Worm (Caenorhabditis elegans): Measurements from ENCODE around the gene T01H10.11.

T01H10.11 gene

ce11 chrX:12092621-12093020, 30.6 kb upstream of the T01H10.11 start:
- TF ChIP-seq drap-1 (GFP tag; optimal IDR thresholded peaks at IDR 0.05) (no peak), snpc-4 (tag; optimal IDR thresholded peaks at IDR 0.05) (no peak), lin-32 (GFP tag; optimal IDR thresholded peaks at IDR 0.05) (peak; percentile 41), unc-62 (GFP tag; optimal IDR thresholded peaks at IDR 0.05) (no peak), elt-1 (tag; optimal IDR thresholded peaks at IDR 0.05; ENCODE audit: borderline replicate concordance, insufficient read depth) (no peak), mep-1 (tag; optimal IDR thresholded peaks at IDR 0.05) (no peak), ces-1 (GFP tag; optimal IDR thresholded peaks at IDR 0.05) (no peak), lin-13 (tag; optimal IDR thresholded peaks at IDR 0.05) (no peak), mls-2 (tag; optimal IDR thresholded peaks at IDR 0.05) (no peak), sptf-1 (tag; optimal IDR thresholded peaks at IDR 0.05) (no peak), ceh-39 (tag; optimal IDR thresholded peaks at IDR 0.05) (no peak), zip-8 (tag; optimal IDR thresholded peaks at IDR 0.05) (no peak), cnd-1 (tag; optimal IDR thresholded peaks at IDR 0.05) (no peak), elt-3 (tag; optimal IDR thresholded peaks at IDR 0.05) (no peak), nhr-12 (tag; optimal IDR thresholded peaks at IDR 0.05) (no peak), ceh-83 (GFP tag; optimal IDR thresholded peaks at IDR 0.05) (no peak), mab-5 (tag; optimal IDR thresholded peaks at IDR 0.05) (no peak), nhr-28 (tag; optimal IDR thresholded peaks at IDR 0.05) (no peak), hlh-1 (tag; optimal IDR thresholded peaks at IDR 0.05) (peak; percentile 61), nhr-2 (tag; optimal IDR thresholded peaks at IDR 0.05) (peak; percentile 87), ztf-11 (tag; optimal IDR thresholded peaks at IDR 0.05) (no peak), unc-120 (tag; optimal IDR thresholded peaks at IDR 0.05; ENCODE audit: poor library complexity, severe bottlenecking) (no peak)

- TF ChIP-seq nhr-76 (tag; optimal IDR thresholded peaks at IDR 0.05): no peak
- no peak for TF ChIP-seq flh-1 (GFP tag; optimal IDR thresholded peaks at IDR 0.05)
- TF ChIP-seq sem-2 (GFP tag; optimal IDR thresholded peaks at IDR 0.05): no peak
- TF ChIP-seq ceh-83 (GFP tag; optimal IDR thresholded peaks at IDR 0.05): no peak
- TF ChIP-seq mep-1 (tag; optimal IDR thresholded peaks at IDR 0.05): no peak
- no peak for TF ChIP-seq bed-3 (GFP tag; optimal IDR thresholded peaks at IDR 0.05)
- TF ChIP-seq lin-13 (tag; optimal IDR thresholded peaks at IDR 0.05): no peak
- TF ChIP-seq tbx-8 (GFP tag; optimal IDR thresholded peaks at IDR 0.05): no peak
- TF ChIP-seq nhr-237 (tag; optimal IDR thresholded peaks at IDR 0.05): no peak
- no peak for TF ChIP-seq drap-1 (GFP tag; optimal IDR thresholded peaks at IDR 0.05)
- TF ChIP-seq unc-62 (GFP tag; optimal IDR thresholded peaks at IDR 0.05): no peak
- TF ChIP-seq ham-2 (GFP tag; optimal IDR thresholded peaks at IDR 0.05): no peak
- no peak for TF ChIP-seq sptf-1 (tag; optimal IDR thresholded peaks at IDR 0.05)
Observed at ce11 chrX:12093043-12093442, 30.2 kb upstream of the T01H10.11 start, which contains the start of gene W03G11.4. Gene W03G11.4, minus strand, starts transcription at chrX:12093143.

DNA sequence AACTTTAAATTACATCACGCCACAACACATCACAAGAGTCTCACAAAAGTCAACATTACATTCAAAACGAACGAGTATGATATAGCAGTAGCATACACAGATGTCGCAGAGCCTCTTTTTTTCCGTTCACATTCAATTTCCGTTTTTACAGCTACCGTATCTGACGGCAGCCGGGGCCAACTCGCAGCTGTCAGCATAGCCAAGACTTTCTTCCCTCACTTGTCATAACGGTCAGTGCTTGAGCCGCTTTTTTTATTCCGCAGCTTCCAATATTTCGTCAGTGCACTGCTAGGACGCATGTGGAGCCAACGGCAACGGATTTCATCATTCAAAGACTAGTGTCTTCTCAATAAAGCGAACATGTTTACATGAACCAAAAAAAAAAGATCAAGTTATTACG, 29.3 kb upstream of the T01H10.11 start:
- TF ChIP-seq ceh-83 (GFP tag; optimal IDR thresholded peaks at IDR 0.05) (no peak), elt-3 (tag; optimal IDR thresholded peaks at IDR 0.05) (no peak), sem-2 (GFP tag; optimal IDR thresholded peaks at IDR 0.05) (no peak), hlh-1 (tag; optimal IDR thresholded peaks at IDR 0.05) (no peak), pha-4 (tag; optimal IDR thresholded peaks at IDR 0.05) (no peak), nhr-76 (tag; optimal IDR thresholded peaks at IDR 0.05) (no peak), zip-8 (tag; optimal IDR thresholded peaks at IDR 0.05) (no peak), snpc-4 (tag; optimal IDR thresholded peaks at IDR 0.05) (no peak), lin-13 (tag; optimal IDR thresholded peaks at IDR 0.05) (no peak), nhr-28 (tag; optimal IDR thresholded peaks at IDR 0.05) (no peak), bed-3 (GFP tag; optimal IDR thresholded peaks at IDR 0.05) (no peak), ceh-43 (GFP tag; optimal IDR thresholded peaks at IDR 0.05) (no peak), flh-1 (GFP tag; optimal IDR thresholded peaks at IDR 0.05) (no peak), cnd-1 (tag; optimal IDR thresholded peaks at IDR 0.05) (no peak), lin-32 (GFP tag; optimal IDR thresholded peaks at IDR 0.05) (no peak), M03D4.4 (tag; optimal IDR thresholded peaks at IDR 0.05) (no peak), drap-1 (GFP tag; optimal IDR thresholded peaks at IDR 0.05) (no peak)

DNA sequence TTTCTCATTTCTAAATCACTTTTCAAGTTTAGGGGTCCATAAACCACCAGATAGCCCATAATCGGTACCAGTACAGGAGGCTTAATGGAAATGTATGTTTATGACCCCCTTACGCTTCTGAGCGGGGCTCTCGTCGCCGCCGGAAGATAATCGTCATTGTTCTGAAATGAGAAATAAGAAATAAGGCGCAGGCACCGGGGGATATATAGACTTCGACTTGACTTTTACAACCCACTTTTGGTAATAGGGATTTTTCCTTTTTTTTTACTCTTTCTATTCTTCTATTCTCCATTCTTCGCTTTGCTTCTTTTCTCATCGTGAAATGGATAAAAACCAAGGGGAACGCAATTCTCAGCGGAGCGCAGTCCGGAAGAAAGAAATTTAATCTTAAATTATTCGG, 28.1 kb upstream of the T01H10.11 start:
- TF ChIP-seq nhr-28 (tag; optimal IDR thresholded peaks at IDR 0.05) (no peak), elt-3 (tag; optimal IDR thresholded peaks at IDR 0.05) (no peak), ceh-83 (GFP tag; optimal IDR thresholded peaks at IDR 0.05) (no peak), hlh-1 (tag; optimal IDR thresholded peaks at IDR 0.05) (no peak), lin-13 (tag; optimal IDR thresholded peaks at IDR 0.05) (no peak), ham-2 (GFP tag; optimal IDR thresholded peaks at IDR 0.05) (no peak), unc-39 (tag; optimal IDR thresholded peaks at IDR 0.05) (no peak), snpc-4 (tag; optimal IDR thresholded peaks at IDR 0.05) (no peak), cnd-1 (tag; optimal IDR thresholded peaks at IDR 0.05) (no peak), ceh-39 (tag; optimal IDR thresholded peaks at IDR 0.05) (no peak), sptf-1 (tag; optimal IDR thresholded peaks at IDR 0.05) (no peak), blmp-1 (tag; optimal IDR thresholded peaks at IDR 0.05) (no peak), ceh-43 (GFP tag; optimal IDR thresholded peaks at IDR 0.05) (no peak), nhr-237 (tag; optimal IDR thresholded peaks at IDR 0.05) (no peak), lin-32 (GFP tag; optimal IDR thresholded peaks at IDR 0.05) (no peak), mep-1 (tag; optimal IDR thresholded peaks at IDR 0.05) (no peak), pha-4 (tag; optimal IDR thresholded peaks at IDR 0.05) (no peak), M03D4.4 (tag; optimal IDR thresholded peaks at IDR 0.05) (no peak), flh-1 (GFP tag; optimal IDR thresholded peaks at IDR 0.05) (no peak)

Measured in whole organism, mixed stage, embryonic.